Fruit fly (Drosophila melanogaster): ENCODE data around the gene Polr3D.

Gene Polr3D

dm6 chr3L:18109459-18109863, at the start of gene Polr3D, which contains the start of gene mus304:
Gene Polr3D (minus strand): TSS chr3L:18109574.
Gene mus304 (plus strand): TSS chr3L:18109814.
- TF ChIP-seq noc (tag; optimal IDR thresholded peaks at IDR 0.05) = no peak

- no peak for TF ChIP-seq noc (tag; optimal IDR thresholded peaks at IDR 0.05)
These were observed 44.8 kb upstream of the Polr3D start for dm6 chr3L:18154140-18154539.

- peak; percentile 97 for TF ChIP-seq noc (tag; optimal IDR thresholded peaks at IDR 0.05)
These were observed 39.1 kb upstream of the Polr3D start, which contains the start of gene CG7330 for dm6 chr3L:18148418-18148973. Gene CG7330 (plus strand): TSS chr3L:18148923.

dm6 chr3L:18147596-18147995, 38.2 kb upstream of the Polr3D start:
- no peak for TF ChIP-seq noc (tag; optimal IDR thresholded peaks at IDR 0.05)

- TF ChIP-seq noc (tag; optimal IDR thresholded peaks at IDR 0.05) = no peak
These were observed 37.5 kb upstream of the Polr3D start for dm6 chr3L:18146833-18147232.

- peak; percentile 1 for TF ChIP-seq noc (tag; optimal IDR thresholded peaks at IDR 0.05)
These were observed 35.2 kb upstream of the Polr3D start for dm6 chr3L:18144620-18145019.

- TF ChIP-seq noc (tag; optimal IDR thresholded peaks at IDR 0.05) = peak; percentile 26
These were observed 33.6 kb upstream of the Polr3D start for dm6 chr3L:18142969-18143368.

dm6 chr3L:18139184-18139629, 29.8 kb upstream of the Polr3D start, which contains the start of gene geko:
Gene geko (plus strand): TSS chr3L:18139402.
- TF ChIP-seq noc (tag; optimal IDR thresholded peaks at IDR 0.05) = no peak

dm6 chr3L:18138280-18138679, 28.9 kb upstream of the Polr3D start:
- no peak for TF ChIP-seq noc (tag; optimal IDR thresholded peaks at IDR 0.05)

- TF ChIP-seq noc (tag; optimal IDR thresholded peaks at IDR 0.05) = no peak
These were observed 27.8 kb upstream of the Polr3D start for dm6 chr3L:18137197-18137596.

dm6 chr3L:18132589-18132988, 23.2 kb upstream of the Polr3D start, which contains the start of gene Cyp312a1:
Gene Cyp312a1 (minus strand): TSS chr3L:18132689.
- TF ChIP-seq noc (tag; optimal IDR thresholded peaks at IDR 0.05) = no peak

- TF ChIP-seq noc (tag; optimal IDR thresholded peaks at IDR 0.05) = no peak
These were observed 14.8 kb upstream of the Polr3D start for dm6 chr3L:18124138-18124537.

- TF ChIP-seq noc (tag; optimal IDR thresholded peaks at IDR 0.05) = no peak
These were observed 12.5 kb upstream of the Polr3D start, which contains the start of gene CG42853 for dm6 chr3L:18121889-18122288. Gene CG42853 (minus strand): TSS chr3L:18121989.

- peak; percentile 8 for TF ChIP-seq noc (tag; optimal IDR thresholded peaks at IDR 0.05)
These were observed 4.9 kb upstream of the Polr3D start for dm6 chr3L:18114038-18114926.

- TF ChIP-seq noc (tag; optimal IDR thresholded peaks at IDR 0.05) = no peak
These were observed 3.3 kb upstream of the Polr3D start, which contains the start of the genes CG32195 and CG7341 for dm6 chr3L:18112669-18113068. Gene CG32195 (plus strand): TSS chr3L:18112959. Gene CG7341 (plus strand): TSS chr3L:18112959.

Measured in whole organism, larva.